Worm (Caenorhabditis elegans) whole organism, dauer: ENCODE data around the gene Y61A9LA.12.
"Not testable (repeated sequence)": the region's sequence is repeated elsewhere in the genome, so short reads cannot be mapped to it uniquely, and the experiment has no call there.

Experiments
- unc-62 ChIP-seq: sonication (generic microtip); optimal IDR thresholded peaks from 2 replicates; lab custom pipeline; 2017; ENCODE audit warnings: missing biosample characterization, missing genetic modification reagents, missing genetic modification characterization

The Y61A9LA.12 gene

ce11 chrV:4525512-4525911, 28.2 kb upstream of the Y61A9LA.12 start:
- no peak for TF ChIP-seq unc-62 (GFP tag; lab: Kevin White, UChicago)

DNA sequence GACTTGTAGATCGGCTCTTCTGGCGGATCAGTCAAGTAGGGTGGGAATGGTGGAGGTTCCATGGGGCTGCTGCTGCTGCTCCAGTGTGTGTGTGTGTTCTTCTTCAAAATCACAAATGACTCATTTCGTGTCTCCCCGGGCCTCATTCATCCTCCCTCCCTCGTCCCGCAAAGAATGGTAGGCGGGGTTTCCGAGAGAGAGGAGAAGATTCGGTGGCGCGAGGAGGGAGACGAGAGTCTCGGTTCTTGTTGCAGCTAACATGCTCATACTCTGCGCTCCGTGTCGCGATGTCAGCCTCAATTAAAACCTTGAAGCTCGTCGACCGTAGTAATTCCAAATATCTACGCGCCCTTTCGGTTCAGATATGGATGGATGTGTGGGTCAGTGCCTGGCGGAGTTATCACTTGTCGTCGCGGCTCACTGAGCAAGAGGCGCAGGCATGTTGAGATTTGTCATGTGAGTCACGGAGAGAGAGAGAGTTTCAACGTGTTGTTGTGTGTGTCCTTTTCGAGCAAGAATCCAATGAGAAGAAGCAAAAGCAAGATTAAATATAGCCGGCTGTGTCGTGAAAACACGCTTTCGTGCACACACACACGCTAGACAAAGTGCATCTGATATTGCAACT, 26.8 kb upstream of the Y61A9LA.12 start:
- no peak for TF ChIP-seq unc-62 (GFP tag; lab: Kevin White, UChicago)

DNA sequence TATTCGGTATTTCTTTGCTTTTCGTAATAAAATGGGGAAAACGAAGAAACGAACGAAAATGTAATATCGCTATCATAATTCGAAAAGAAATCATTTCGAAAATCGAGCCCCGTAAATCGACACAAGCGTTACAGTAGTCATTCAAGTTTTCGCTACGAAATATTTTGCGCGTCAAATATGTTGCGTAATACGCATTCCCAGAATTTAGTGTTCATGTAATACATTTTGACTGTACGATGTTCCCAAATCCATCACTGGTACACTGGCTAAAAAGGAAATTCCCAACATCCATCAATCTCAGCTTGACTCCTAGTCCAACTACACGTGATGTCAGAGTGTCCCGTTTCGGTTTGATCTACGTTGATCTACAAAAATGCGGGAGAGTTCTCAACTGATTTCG, 25.7 kb upstream of the Y61A9LA.12 start:
- no peak for TF ChIP-seq unc-62 (GFP tag; lab: Kevin White, UChicago)

ce11 chrV:4535736-4536135, 17.9 kb upstream of the Y61A9LA.12 start:
- TF ChIP-seq unc-62 (GFP tag; lab: Kevin White, UChicago), result no peak

ce11 chrV:4539855-4540254, 13.8 kb upstream of the Y61A9LA.12 start:
- TF ChIP-seq unc-62 (GFP tag; lab: Kevin White, UChicago), result no peak

ce11 chrV:4546854-4547253, 6.8 kb upstream of the Y61A9LA.12 start:
- no peak for TF ChIP-seq unc-62 (GFP tag; lab: Kevin White, UChicago)

DNA sequence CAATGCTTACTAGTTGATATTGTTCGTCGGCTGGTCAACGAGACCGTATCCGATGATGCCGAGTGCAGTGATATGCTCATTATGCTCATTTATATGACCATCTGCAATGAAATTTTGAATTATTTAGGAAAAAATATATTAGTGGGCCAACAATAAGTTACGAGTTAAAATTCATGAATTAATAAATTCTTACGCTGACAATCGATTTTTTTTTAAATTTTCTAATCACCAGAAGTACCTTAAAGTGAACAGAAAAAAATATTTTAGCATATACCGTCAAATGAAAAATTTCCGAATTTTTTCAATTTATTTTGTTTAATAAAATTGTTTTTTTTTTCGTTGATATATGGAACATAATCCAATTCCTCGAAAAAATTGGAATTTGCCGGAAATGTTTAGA, 4.5 kb upstream of the Y61A9LA.12 start, which contains the start of gene sos-1:
Gene sos-1 (minus strand): TSS at position 101 of the 400 bp plus-strand sequence.
- TF ChIP-seq unc-62 (GFP tag; lab: Kevin White, UChicago), result no peak

DNA sequence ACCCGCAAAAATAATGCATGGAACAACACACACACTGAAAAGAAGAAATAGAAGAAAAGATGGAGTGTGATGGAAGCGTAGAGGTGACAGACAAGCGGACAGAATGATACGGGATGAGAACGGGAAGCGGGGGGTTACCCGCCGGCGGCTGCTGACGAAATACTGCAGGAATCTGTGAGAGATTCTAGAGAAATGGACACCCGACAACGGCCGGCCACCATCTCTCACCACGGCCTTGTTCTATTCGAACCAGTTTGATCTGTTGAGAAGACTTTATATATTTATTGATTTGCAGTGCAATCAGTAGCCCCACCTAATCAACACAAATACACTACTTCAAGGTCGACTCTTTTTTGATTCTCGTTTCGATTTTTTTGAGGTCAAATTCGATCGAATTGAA, 3.2 kb upstream of the Y61A9LA.12 start:
- no peak for TF ChIP-seq unc-62 (GFP tag; lab: Kevin White, UChicago)

- TF ChIP-seq unc-62 (GFP tag; lab: Kevin White, UChicago), result no peak
These were observed 1.8 kb upstream of the Y61A9LA.12 start for ce11 chrV:4551911-4552310.

- no peak for TF ChIP-seq unc-62 (GFP tag; lab: Kevin White, UChicago)
These were observed 6.0 kb downstream of the Y61A9LA.12 start, which contains the start of gene Y61A9LA.7 for ce11 chrV:4559701-4560100. Gene Y61A9LA.7 (minus strand): TSS chrV:4559801.

ce11 chrV:4560441-4560840, 6.8 kb downstream of the Y61A9LA.12 start, which contains the start of gene Y61A9LA.4:
Gene Y61A9LA.4 (plus strand): TSS chrV:4560741.
- not testable (repeated sequence) for TF ChIP-seq unc-62 (GFP tag; lab: Kevin White, UChicago)

DNA sequence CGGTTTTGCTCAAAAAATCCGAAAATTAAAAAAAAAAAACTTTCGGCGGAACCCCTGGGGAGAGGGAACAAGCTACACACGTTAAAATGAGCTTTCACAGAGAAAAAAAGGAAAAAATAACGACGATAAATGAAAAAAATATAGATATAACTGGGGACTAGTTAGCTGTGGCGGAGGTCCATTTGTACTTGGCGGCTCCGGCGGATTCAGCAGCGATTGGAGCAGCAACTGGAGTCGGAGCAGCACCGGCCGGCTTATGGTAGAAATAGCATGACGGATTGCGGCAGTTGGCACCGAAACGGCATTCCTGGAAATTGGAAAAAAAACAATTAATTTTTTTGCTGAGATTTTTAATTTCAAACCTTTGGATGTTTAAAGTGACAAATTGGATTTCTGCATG, 8.8 kb downstream of the Y61A9LA.12 start:
- no peak for TF ChIP-seq unc-62 (GFP tag; lab: Kevin White, UChicago)

- no peak for TF ChIP-seq unc-62 (GFP tag; lab: Kevin White, UChicago)
These were observed 16.4 kb downstream of the Y61A9LA.12 start, which contains the start of gene sut-2 for ce11 chrV:4569999-4570627. Gene sut-2 (minus strand): TSS chrV:4570049.

DNA sequence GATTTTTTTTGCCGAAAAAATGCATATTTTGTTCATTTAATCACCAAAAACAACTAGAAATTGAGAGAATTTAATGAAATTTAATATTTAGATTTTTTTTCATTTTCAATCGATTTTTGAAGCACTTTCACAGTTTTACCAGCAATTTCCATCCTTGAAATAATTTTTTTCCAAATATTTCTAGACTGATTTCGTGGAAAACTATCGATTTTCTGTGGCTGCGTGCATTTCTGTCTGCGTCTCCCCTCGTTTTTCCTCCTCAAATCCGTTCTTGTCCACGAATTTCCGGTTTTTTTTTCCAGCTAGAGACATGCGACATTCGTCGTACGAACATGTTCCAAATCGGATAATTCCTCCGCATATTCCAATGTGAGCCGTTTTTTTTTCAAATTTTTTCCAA, 17.2 kb downstream of the Y61A9LA.12 start, which contains the start of gene Y61A9LA.3:
Gene Y61A9LA.3 (plus strand): TSS at position 301 of the 400 bp plus-strand sequence.
- no peak for TF ChIP-seq unc-62 (GFP tag; lab: Kevin White, UChicago)

DNA sequence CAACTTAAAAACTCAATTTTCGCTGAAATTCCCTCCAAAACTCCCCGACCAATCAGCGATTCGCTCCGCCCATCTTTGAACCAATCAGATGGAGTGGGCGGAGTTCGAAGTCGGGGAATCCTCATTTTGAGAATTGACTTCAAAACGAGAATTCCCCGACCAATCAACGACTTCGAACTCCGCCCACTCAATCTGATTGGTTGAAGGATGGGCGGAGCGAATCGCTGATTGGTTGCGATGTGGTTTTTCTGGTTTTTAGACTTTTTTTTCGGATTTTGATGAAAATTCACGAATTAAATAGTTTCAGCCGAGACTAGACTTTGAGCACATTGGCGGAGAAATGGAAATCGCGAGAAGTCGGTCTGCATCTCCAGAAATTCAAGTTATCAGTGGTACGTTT, 18.3 kb downstream of the Y61A9LA.12 start:
- no peak for TF ChIP-seq unc-62 (GFP tag; lab: Kevin White, UChicago)

DNA sequence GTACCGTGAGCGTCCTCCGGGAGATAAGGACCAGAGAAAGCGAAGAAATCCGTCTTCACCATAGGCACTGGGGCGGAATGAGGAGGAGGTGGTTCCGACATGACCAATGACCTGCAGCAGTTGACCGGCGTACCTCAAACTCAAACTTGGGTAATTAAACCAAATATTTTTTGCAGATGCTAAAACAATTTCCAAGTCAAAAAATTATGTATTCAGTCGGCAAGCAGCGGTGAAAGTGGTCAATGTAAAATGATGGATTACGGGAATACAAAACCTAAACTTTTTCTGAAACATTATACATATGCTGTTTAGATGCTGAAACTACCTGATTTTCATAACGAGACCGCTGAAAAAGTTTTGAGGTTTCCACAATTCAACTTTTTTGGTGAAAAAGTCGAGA, 20.2 kb downstream of the Y61A9LA.12 start, which contains the start of gene hpo-39:
Gene hpo-39 (minus strand): TSS at position 101 of the 400 bp plus-strand sequence.
- not testable (repeated sequence) for TF ChIP-seq unc-62 (GFP tag; lab: Kevin White, UChicago)

DNA sequence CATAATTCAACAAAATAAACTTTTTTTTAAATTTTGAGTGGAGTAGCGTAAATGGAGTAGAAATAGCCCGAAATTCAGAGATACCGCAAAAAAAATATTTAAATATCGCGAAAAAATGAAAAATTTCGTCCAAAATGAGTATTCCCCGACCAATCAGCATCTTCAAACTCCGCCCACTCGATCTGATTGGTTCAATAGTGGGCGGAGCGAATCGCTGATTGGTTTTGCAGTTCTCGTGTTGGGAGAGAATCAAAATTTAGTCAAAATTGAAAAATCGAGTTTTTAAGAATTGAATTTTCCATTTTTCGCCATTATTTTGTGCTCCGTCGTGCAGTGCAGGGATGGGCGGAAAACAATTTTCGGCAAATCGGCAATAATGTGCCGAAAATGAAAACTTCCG, 21.8 kb downstream of the Y61A9LA.12 start:
- TF ChIP-seq unc-62 (GFP tag; lab: Kevin White, UChicago), result no peak
